Worm (Caenorhabditis elegans): Measurements from ENCODE around the gene gldi-4.

DNA sequence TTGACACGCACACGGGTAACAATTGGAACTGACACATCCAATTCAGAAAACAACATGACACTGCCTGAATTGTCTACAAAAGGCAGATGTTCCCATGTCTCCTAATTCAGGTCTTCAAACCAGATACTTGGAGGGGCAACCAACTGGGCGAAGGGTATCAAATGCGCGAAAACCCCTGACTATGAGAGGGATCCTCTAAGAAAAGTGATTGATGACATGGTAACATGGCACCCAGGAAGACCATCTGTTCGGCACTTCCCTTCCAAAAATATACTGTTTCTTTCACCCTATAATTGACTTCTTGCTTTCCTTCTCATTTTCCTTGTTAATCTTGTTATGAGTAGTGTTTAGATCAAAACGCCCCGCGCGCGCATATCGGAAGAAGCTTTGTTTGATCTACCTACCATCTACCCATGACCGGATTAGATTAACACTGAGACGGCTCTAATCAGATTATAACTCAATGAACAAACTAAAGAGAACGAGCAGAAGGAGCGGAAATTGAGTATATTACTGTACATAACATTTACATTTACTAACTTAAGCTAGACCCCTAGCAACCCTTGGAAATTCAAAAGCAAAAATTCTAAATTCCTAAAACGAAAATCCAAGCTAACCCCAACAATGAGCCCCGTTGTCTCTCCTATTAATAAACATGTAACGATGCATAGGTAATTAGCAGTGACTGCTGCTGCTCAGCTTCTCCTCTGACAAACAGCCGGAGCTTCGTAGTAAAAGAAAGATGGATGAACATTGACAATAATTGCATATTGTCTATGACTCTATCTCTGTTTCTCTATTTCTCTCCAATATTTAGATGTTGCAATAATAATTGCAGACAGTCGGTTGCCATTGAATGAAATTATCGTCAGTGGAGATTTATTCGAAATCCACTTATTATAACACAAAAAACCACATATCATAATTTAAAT is 32.7 kb upstream of the gldi-4 start:
- TF ChIP-seq nfya-1 (tag; optimal IDR thresholded peaks at IDR 0.05; ENCODE audit: insufficient read depth) (no peak), elt-1 (tag; optimal IDR thresholded peaks at IDR 0.05) (no peak), fkh-10 (GFP tag; optimal IDR thresholded peaks at IDR 0.05) (no peak), ama-1 (optimal IDR thresholded peaks at IDR 0.05) (no peak), elt-3 (tag; optimal IDR thresholded peaks at IDR 0.05) (no peak)
